Worm (Caenorhabditis elegans) whole organism, L1 larva: ENCODE measurements around the gene grwd-1.

Experiments
- C34B4.2 ChIP-seq: sonication (generic microtip); optimal IDR thresholded peaks from 2 replicates; lab custom pipeline; 2017; ENCODE audit warnings: mild to moderate bottlenecking, missing genetic modification characterization, missing compliant biosample characterization
- F16B12.6 ChIP-seq: fragments of 150-350 bp; optimal IDR thresholded peaks from 2 replicates; lab custom pipeline; 2014; ENCODE audit warnings: missing biosample characterization, missing genetic modification characterization
- aha-1 ChIP-seq: fragments of 150-350 bp; optimal IDR thresholded peaks from 2 replicates; lab custom pipeline; 2014; ENCODE audit warnings: missing biosample characterization, missing genetic modification characterization
- alr-1 ChIP-seq: fragments of 200-800 bp; sonication (Bioruptor generic); optimal IDR thresholded peaks from 2 replicates; lab custom pipeline; 2018; ENCODE audit warnings: borderline replicate concordance, mild to moderate bottlenecking, missing genetic modification characterization, missing compliant biosample characterization
- aly-2 ChIP-seq: fragments of 150-350 bp; optimal IDR thresholded peaks from 2 replicates; lab custom pipeline; 2014; ENCODE audit warnings: missing biosample characterization, missing genetic modification characterization
- ama-1 ChIP-seq: fragments of 150-350 bp; optimal IDR thresholded peaks from 2 replicates; lab custom pipeline; 2014
- ceh-63 ChIP-seq: fragments of 200-800 bp; sonication (Bioruptor generic); optimal IDR thresholded peaks from 2 replicates; lab custom pipeline; 2018; ENCODE audit warnings: mild to moderate bottlenecking, missing genetic modification characterization, missing compliant biosample characterization
- ceh-8 ChIP-seq: fragments of 200-800 bp; sonication (Bioruptor generic); optimal IDR thresholded peaks from 2 replicates; lab custom pipeline; 2018; ENCODE audit warnings: mild to moderate bottlenecking, missing genetic modification characterization, moderate library complexity, missing compliant biosample characterization
- ceh-88 ChIP-seq: fragments of 200-800 bp; sonication (Bioruptor generic); IDR thresholded peaks from 2 replicates; pipeline ENCODE4 v1.3.6; 2022; ENCODE audit warnings: missing genetic modification characterization, missing compliant biosample characterization
- ceh-90 ChIP-seq: sonication (generic microtip); optimal IDR thresholded peaks from 2 replicates; lab custom pipeline; 2016; ENCODE audit warnings: missing genetic modification characterization, missing compliant biosample characterization
- dpl-1 ChIP-seq, 3 experiments: fragments of 150-350 bp in 2 of 3; sonication (generic microtip) in 1 of 3; optimal IDR thresholded peaks; 2 replicates each; lab custom pipeline; 2014 to 2017; ENCODE audit warnings: missing biosample characterization in 3 of 3, missing genetic modification characterization in 3 of 3, missing genetic modification reagents in 3 of 3
- dsc-1 ChIP-seq: sonication (generic microtip); optimal IDR thresholded peaks from 2 replicates; lab custom pipeline; 2016; ENCODE audit warnings: mild to moderate bottlenecking, missing genetic modification characterization, missing compliant biosample characterization
- efl-1 ChIP-seq, 4 experiments: fragments of 150-350 bp; optimal IDR thresholded peaks in 3 of 4; peaks in 1 of 4; 1 replicate in 1 of 4; 2 replicates in 3 of 4; lab custom pipeline; 2014; ENCODE audit warnings: missing biosample characterization in 2 of 4, missing genetic modification characterization in 2 of 4, missing genetic modification reagents in 2 of 4
- efl-3 ChIP-seq: fragments of 200-800 bp; sonication (Bioruptor generic); optimal IDR thresholded peaks from 2 replicates; lab custom pipeline; 2018; ENCODE audit warnings: mild to moderate bottlenecking, missing genetic modification characterization, missing compliant biosample characterization
- egl-13 ChIP-seq: sonication (generic microtip); optimal IDR thresholded peaks from 2 replicates; lab custom pipeline; 2016; ENCODE audit warnings: missing genotype, missing genetic modification reagents, missing genetic modification characterization, missing compliant biosample characterization
- egl-27 ChIP-seq, 2 experiments: fragments of 150-350 bp in 1 of 2; sonication (generic microtip); optimal IDR thresholded peaks; 3 replicates each; lab custom pipeline; 2017 to 2018; ENCODE audit warnings: missing biosample characterization in 2 of 2, missing genetic modification characterization in 2 of 2, missing genetic modification reagents in 2 of 2
- elt-2 ChIP-seq: sonication (generic microtip); optimal IDR thresholded peaks from 2 replicates; lab custom pipeline; 2016; ENCODE audit warnings: missing genetic modification characterization, mild to moderate bottlenecking, inconsistent platforms, missing compliant biosample characterization, missing genetic modification reagents
- elt-3 ChIP-seq, 6 experiments: fragments of 150-350 bp in 1 of 6; sonication (generic microtip); optimal IDR thresholded peaks; 2 replicates each; lab custom pipeline; 2017 to 2018; ENCODE audit warnings: missing biosample characterization in 6 of 6, missing genetic modification characterization in 6 of 6, inconsistent platforms in 1 of 6
- ets-5 ChIP-seq: fragments of 200-800 bp; sonication (Bioruptor generic); IDR thresholded peaks from 2 replicates; pipeline ENCODE4 v1.3.6; 2022; ENCODE audit warnings: missing genetic modification characterization, missing compliant biosample characterization
- fkh-4 ChIP-seq: sonication (generic microtip); optimal IDR thresholded peaks from 2 replicates; lab custom pipeline; 2016; ENCODE audit warnings: missing compliant biosample characterization, missing genetic modification characterization, borderline replicate concordance
- fkh-8 ChIP-seq: sonication (generic microtip); optimal IDR thresholded peaks from 2 replicates; lab custom pipeline; 2016; ENCODE audit warnings: mild to moderate bottlenecking, missing genetic modification characterization, missing compliant biosample characterization
- fos-1 ChIP-seq: fragments of 150-350 bp; optimal IDR thresholded peaks from 2 replicates; lab custom pipeline; 2014; ENCODE audit warnings: missing biosample characterization, missing genetic modification characterization
- grh-1 ChIP-seq: fragments of 200-800 bp; sonication (Bioruptor generic); IDR thresholded peaks from 2 replicates; pipeline ENCODE4 v1.3.6; 2022; ENCODE audit warnings: missing genetic modification reagents, missing genetic modification characterization, missing compliant biosample characterization
- hlh-17 ChIP-seq: fragments of 200-800 bp; sonication (Bioruptor generic); optimal IDR thresholded peaks from 2 replicates; lab custom pipeline; 2018; ENCODE audit warnings: missing genetic modification characterization, mild to moderate bottlenecking, missing compliant biosample characterization, moderate library complexity, borderline replicate concordance
- hlh-4 ChIP-seq: sonication (generic microtip); optimal IDR thresholded peaks from 2 replicates; lab custom pipeline; 2016; ENCODE audit warnings: mild to moderate bottlenecking, missing genetic modification characterization, missing compliant biosample characterization
- isw-1 ChIP-seq: fragments of 200-800 bp; sonication (Bioruptor generic); IDR thresholded peaks from 2 replicates; pipeline ENCODE4 v1.3.6; 2022; ENCODE audit warnings: missing genetic modification characterization, missing compliant biosample characterization
- lin-13 ChIP-seq: fragments of 150-350 bp; optimal IDR thresholded peaks from 2 replicates; lab custom pipeline; 2014; ENCODE audit warnings: missing biosample characterization, missing genetic modification reagents, missing genetic modification characterization
- lin-39 ChIP-seq: fragments of 150-350 bp; optimal IDR thresholded peaks from 2 replicates; lab custom pipeline; 2014; ENCODE audit warnings: missing biosample characterization, missing genetic modification reagents, missing genetic modification characterization
- lir-3 ChIP-seq: sonication (generic microtip); optimal IDR thresholded peaks from 2 replicates; lab custom pipeline; 2016; ENCODE audit warnings: mild to moderate bottlenecking, missing genetic modification characterization, moderate library complexity, missing compliant biosample characterization; ENCODE audit not compliant: poor library complexity
- lsy-2 ChIP-seq, 2 experiments: fragments of 150-350 bp; optimal IDR thresholded peaks; 2 replicates each; lab custom pipeline; 2014; ENCODE audit warnings: missing biosample characterization in 2 of 2, missing genetic modification characterization in 2 of 2
- mab-9 ChIP-seq: fragments of 200-800 bp; sonication (Bioruptor generic); IDR thresholded peaks from 2 replicates; pipeline ENCODE4 v1.3.6; 2022; ENCODE audit warnings: missing genetic modification reagents, missing genetic modification characterization, missing compliant biosample characterization
- mdl-1 ChIP-seq, 2 experiments: fragments of 150-350 bp; optimal IDR thresholded peaks; 2 replicates each; lab custom pipeline; 2014 to 2017; ENCODE audit warnings: missing biosample characterization in 2 of 2, missing genetic modification characterization in 2 of 2, inconsistent platforms in 1 of 2
- mep-1 ChIP-seq: fragments of 150-350 bp; optimal IDR thresholded peaks from 2 replicates; lab custom pipeline; 2014; ENCODE audit warnings: missing biosample characterization, missing genetic modification characterization
- nhr-11 ChIP-seq: fragments of 150-350 bp; optimal IDR thresholded peaks from 2 replicates; lab custom pipeline; 2014; ENCODE audit warnings: missing biosample characterization, missing genetic modification characterization
- nhr-19 ChIP-seq: fragments of 200-800 bp; sonication (Bioruptor generic); conservative IDR thresholded peaks from 2 replicates; pipeline ENCODE4 v1.3.6; 2022; ENCODE audit warnings: missing genetic modification characterization, missing compliant biosample characterization
- nhr-71 ChIP-seq: sonication (generic microtip); optimal IDR thresholded peaks from 2 replicates; lab custom pipeline; 2016; ENCODE audit warnings: mild to moderate bottlenecking, missing genetic modification characterization, moderate library complexity, missing compliant biosample characterization
- nhr-85 ChIP-seq: sonication (generic microtip); peaks from one replicate; lab custom pipeline; 2016; ENCODE audit warnings: missing genetic modification characterization, inconsistent platforms, missing compliant biosample characterization
- nhr-90 ChIP-seq: sonication (generic microtip); optimal IDR thresholded peaks from 2 replicates; lab custom pipeline; 2016; ENCODE audit warnings: mild to moderate bottlenecking, missing genetic modification characterization, missing compliant biosample characterization; ENCODE audit not compliant: poor library complexity
- pax-3 ChIP-seq: fragments of 200-800 bp; sonication (Bioruptor generic); optimal IDR thresholded peaks from 2 replicates; lab custom pipeline; 2018; ENCODE audit warnings: mild to moderate bottlenecking, missing genetic modification characterization, moderate library complexity, missing compliant biosample characterization
- pqm-1 ChIP-seq: sonication (generic microtip); optimal IDR thresholded peaks from 3 replicates; lab custom pipeline; 2017; ENCODE audit warnings: missing biosample characterization, missing genetic modification characterization
- rnt-1 ChIP-seq: sonication (generic microtip); optimal IDR thresholded peaks from 2 replicates; lab custom pipeline; 2016; ENCODE audit warnings: mild to moderate bottlenecking, missing genetic modification characterization, moderate library complexity, missing compliant biosample characterization
- snpc-4 ChIP-seq: fragments of 150-350 bp; optimal IDR thresholded peaks from 2 replicates; lab custom pipeline; 2014; ENCODE audit warnings: missing biosample characterization, missing genetic modification characterization
- snu-23 ChIP-seq: sonication (generic microtip); optimal IDR thresholded peaks from 2 replicates; lab custom pipeline; 2016; ENCODE audit warnings: missing genetic modification characterization, missing compliant biosample characterization
- sptf-1 ChIP-seq: fragments of 150-350 bp; optimal IDR thresholded peaks from 2 replicates; lab custom pipeline; 2014; ENCODE audit warnings: missing biosample characterization, missing genetic modification characterization
- swsn-7 ChIP-seq: sonication (generic microtip); optimal IDR thresholded peaks from 2 replicates; lab custom pipeline; 2016; ENCODE audit warnings: missing genetic modification characterization, missing compliant biosample characterization
- unc-130 ChIP-seq: fragments of 150-350 bp; optimal IDR thresholded peaks from 2 replicates; lab custom pipeline; 2017; ENCODE audit warnings: missing biosample characterization, missing genetic modification characterization, inconsistent platforms
- unc-62 ChIP-seq: fragments of 150-350 bp; optimal IDR thresholded peaks from 2 replicates; lab custom pipeline; 2014; ENCODE audit warnings: missing biosample characterization, missing genetic modification reagents, missing genetic modification characterization
- xbp-1 ChIP-seq: sonication (generic microtip); optimal IDR thresholded peaks from 2 replicates; lab custom pipeline; 2016; ENCODE audit warnings: missing genetic modification characterization, missing compliant biosample characterization
- zag-1 ChIP-seq: fragments of 150-350 bp; optimal IDR thresholded peaks from 2 replicates; lab custom pipeline; 2014; ENCODE audit warnings: missing biosample characterization, missing genetic modification characterization
- zip-4 ChIP-seq: fragments of 200-800 bp; sonication (Bioruptor generic); optimal IDR thresholded peaks from 2 replicates; lab custom pipeline; 2018; ENCODE audit warnings: mild to moderate bottlenecking, missing genetic modification characterization, moderate library complexity, missing compliant biosample characterization
- ztf-11 ChIP-seq, 2 experiments: sonication (generic microtip); optimal IDR thresholded peaks; 2 replicates each; lab custom pipeline; 2016 to 2017; ENCODE audit warnings: missing genetic modification characterization in 2 of 2, missing biosample characterization in 1 of 2, missing compliant biosample characterization in 1 of 2
- ztf-4 ChIP-seq: fragments of 150-350 bp; optimal IDR thresholded peaks from 2 replicates; lab custom pipeline; 2014; ENCODE audit warnings: missing biosample characterization, missing genetic modification characterization

grwd-1 gene

ce11 chrIII:5201267-5201666 lies 48.0 kb downstream of the grwd-1 start (continued):
- no peak for TF ChIP-seq mep-1 (tag; lab: Kevin White, UChicago)
- TF ChIP-seq zip-4 = no peak
- TF ChIP-seq alr-1 = no peak
- no peak for TF ChIP-seq xbp-1 (tag; lab: Kevin White, UChicago)
- TF ChIP-seq dsc-1 (tag; lab: Kevin White, UChicago) = no peak
- TF ChIP-seq C34B4.2 (tag; lab: Kevin White, UChicago) = no peak
- TF ChIP-seq unc-62 (GFP tag; lab: Kevin White, UChicago) = no peak
- TF ChIP-seq nhr-90 = peak; percentile 40
- TF ChIP-seq aly-2 = no peak
- TF ChIP-seq ceh-90 = no peak
- peak in 1 of 2 experiments; percentile 35 for TF ChIP-seq lsy-2 (tag; optimal IDR thresholded peaks at IDR 0.05; lab: Kevin White, UChicago)
- no peak for TF ChIP-seq zag-1 (tag; lab: Kevin White, UChicago)
- no peak for TF ChIP-seq grh-1 (GFP tag; lab: Robert Waterston, UW)
- TF ChIP-seq mdl-1 (tag; optimal IDR thresholded peaks at IDR 0.05; lab: Kevin White, UChicago) = no peak
- no peak for TF ChIP-seq ceh-8 (GFP tag; lab: Kevin White, UChicago)
- TF ChIP-seq swsn-7 = no peak
- no peak for TF ChIP-seq unc-130 (tag; lab: Kevin White, UChicago)
- no peak for TF ChIP-seq pax-3 (tag; lab: Kevin White, UChicago)
- TF ChIP-seq efl-3 (GFP tag; lab: Kevin White, UChicago) = no peak
- no peak for TF ChIP-seq mab-9 (GFP tag; lab: Robert Waterston, UW)
- no peak for TF ChIP-seq ceh-88
- TF ChIP-seq nhr-85 (tag; lab: Kevin White, UChicago) = peak; percentile 72
- no peak for TF ChIP-seq ceh-63 (GFP tag; lab: Kevin White, UChicago)
- no peak for TF ChIP-seq lin-39 (tag; lab: Kevin White, UChicago)
- TF ChIP-seq hlh-4 (tag; lab: Kevin White, UChicago) = no peak
- TF ChIP-seq dpl-1 (GFP tag; optimal IDR thresholded peaks at IDR 0.05; lab: Kevin White, UChicago) = no peak
- no peak for TF ChIP-seq isw-1 (GFP tag; lab: Robert Waterston, UW)
- TF ChIP-seq elt-3 (tag; optimal IDR thresholded peaks at IDR 0.05; lab: Kevin White, UChicago) = peak in 5 of 6 experiments; percentile 75 to 95 (median 83)
- no peak for TF ChIP-seq egl-27 (tag; optimal IDR thresholded peaks at IDR 0.05; lab: Kevin White, UChicago)
- TF ChIP-seq ama-1 = no peak
- no peak for TF ChIP-seq snpc-4 (tag; lab: Kevin White, UChicago)
- no peak for TF ChIP-seq egl-13 (tag; lab: Kevin White, UChicago)
- TF ChIP-seq snu-23 (GFP tag; lab: Kevin White, UChicago) = peak; percentile 18
- TF ChIP-seq nhr-19 (GFP tag; lab: Robert Waterston, UW) = 0 out of 2 replicates have a peak, but pooled peaks have one; percentile 11
- TF ChIP-seq lir-3 = peak; percentile 3
- no peak for TF ChIP-seq efl-1 (optimal IDR thresholded peaks at IDR 0.05; lab: Kevin White, UChicago)
- peak in 1 of 2 experiments; percentile 93 for TF ChIP-seq efl-1 (GFP tag; optimal IDR thresholded peaks at IDR 0.05 in 1 of 2; lab: Kevin White, UChicago)
- TF ChIP-seq F16B12.6 (tag; lab: Kevin White, UChicago) = no peak
- peak; percentile 93 for TF ChIP-seq elt-2 (tag; lab: Kevin White, UChicago)
- TF ChIP-seq fos-1 = no peak
- no peak for TF ChIP-seq aha-1 (tag; lab: Kevin White, UChicago)
- no peak for TF ChIP-seq nhr-11 (tag; lab: Kevin White, UChicago)
- no peak for TF ChIP-seq ztf-11 (tag; optimal IDR thresholded peaks at IDR 0.05; lab: Kevin White, UChicago)
- no peak for TF ChIP-seq ztf-4 (tag; lab: Kevin White, UChicago)
- no peak for TF ChIP-seq sptf-1
- no peak for TF ChIP-seq fkh-4 (tag; lab: Kevin White, UChicago)
- TF ChIP-seq ets-5 (GFP tag; lab: Robert Waterston, UW) = no peak
- TF ChIP-seq fkh-8 (tag; lab: Kevin White, UChicago) = no peak
- peak; percentile 78 for TF ChIP-seq pqm-1 (tag; lab: Kevin White, UChicago)
- TF ChIP-seq nhr-71 = peak; percentile 50
- TF ChIP-seq rnt-1 (tag; lab: Kevin White, UChicago) = no peak
- TF ChIP-seq hlh-17 = no peak
- TF ChIP-seq lin-13 (GFP tag; lab: Kevin White, UChicago) = no peak
